Worm (Caenorhabditis elegans) whole organism, L2 larva: ENCODE results near the gene C56G2.9.

Experiments
- blmp-1 ChIP-seq: sonication (generic microtip); optimal IDR thresholded peaks from 2 replicates; lab custom pipeline; 2017; ENCODE audit warnings: missing genetic modification characterization, mild to moderate bottlenecking, missing compliant biosample characterization, antibody characterized with exemption, moderate library complexity; ENCODE audit not compliant: insufficient read depth
- ceh-16 ChIP-seq: fragments of 150-350 bp; optimal IDR thresholded peaks from 2 replicates; lab custom pipeline; 2014; ENCODE audit warnings: missing biosample characterization, missing genetic modification characterization
- lin-11 ChIP-seq: fragments of 150-350 bp; sonication (generic microtip); optimal IDR thresholded peaks from 2 replicates; lab custom pipeline; 2014; ENCODE audit warnings: missing biosample characterization, missing genetic modification characterization, inconsistent platforms, mixed read lengths
- nhr-11 ChIP-seq: fragments of 150-350 bp; optimal IDR thresholded peaks from 2 replicates; lab custom pipeline; 2014; ENCODE audit warnings: missing biosample characterization, missing genetic modification characterization

DNA sequence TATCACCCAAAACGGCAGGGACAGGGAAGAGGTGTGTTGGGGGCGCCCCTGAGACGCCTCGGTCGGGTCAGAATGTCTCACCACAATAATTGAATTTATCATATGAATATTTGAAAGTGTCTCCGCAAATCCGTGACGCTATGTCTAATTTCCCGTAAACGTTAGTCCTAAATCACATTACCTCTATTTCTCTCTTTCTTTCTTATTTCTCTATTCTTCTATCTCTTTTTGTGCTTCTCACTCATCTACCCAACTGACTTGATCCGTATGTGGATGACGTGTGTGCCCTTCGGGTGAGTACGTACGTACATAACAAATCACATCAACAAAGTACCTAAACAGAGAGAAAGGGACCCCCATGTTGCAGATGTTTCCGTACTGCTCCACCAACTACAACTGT, 25.8 kb downstream of the C56G2.9 start:
- no peak for TF ChIP-seq ceh-16
- no peak for TF ChIP-seq blmp-1 (tag; lab: Kevin White, UChicago)
- no peak for TF ChIP-seq lin-11 (tag; lab: Kevin White, UChicago)
- TF ChIP-seq nhr-11 (tag; lab: Kevin White, UChicago) = no peak
